Worm (Caenorhabditis elegans) whole organism, early embryonic: ENCODE results near the gene fipr-1.

ENCODE experiments used
- B0310.2 ChIP-seq: sonication (generic microtip); optimal IDR thresholded peaks from 2 replicates; lab custom pipeline; 2016; ENCODE audit warnings: mild to moderate bottlenecking, missing genetic modification characterization, missing compliant biosample characterization
- F13C5.2 ChIP-seq: sonication (generic microtip); optimal IDR thresholded peaks from 2 replicates; lab custom pipeline; 2017; ENCODE audit warnings: mild to moderate bottlenecking, missing genetic modification characterization, inconsistent platforms, missing compliant biosample characterization
- aly-1 ChIP-seq: sonication (generic microtip); optimal IDR thresholded peaks from 2 replicates; lab custom pipeline; 2016; ENCODE audit warnings: missing genetic modification characterization, missing compliant biosample characterization
- ama-1 ChIP-seq: fragments of 150-350 bp; optimal IDR thresholded peaks from 2 replicates; lab custom pipeline; 2014
- ceh-13 ChIP-seq: fragments of 200-800 bp; sonication (Bioruptor generic); optimal IDR thresholded peaks from 2 replicates; lab custom pipeline; 2018; ENCODE audit warnings: mild to moderate bottlenecking, missing genetic modification characterization, missing compliant biosample characterization
- ceh-36 ChIP-seq: sonication (generic microtip); optimal IDR thresholded peaks from 2 replicates; lab custom pipeline; 2016; ENCODE audit warnings: missing genetic modification characterization, inconsistent platforms, missing compliant biosample characterization
- ets-7 ChIP-seq: sonication (generic microtip); optimal IDR thresholded peaks from 2 replicates; lab custom pipeline; 2016; ENCODE audit warnings: missing genotype, missing genetic modification characterization, missing compliant biosample characterization
- flt-1 ChIP-seq: fragments of 200-800 bp; sonication (Bioruptor generic); IDR thresholded peaks from 2 replicates; pipeline ENCODE4 v1.3.6; 2022; ENCODE audit warnings: missing genetic modification characterization, missing compliant biosample characterization
- hmbx-1 ChIP-seq: sonication (generic microtip); optimal IDR thresholded peaks from 2 replicates; lab custom pipeline; 2016; ENCODE audit warnings: mild to moderate bottlenecking, missing genetic modification characterization, missing compliant biosample characterization
- hmg-4 ChIP-seq: fragments of 200-800 bp; sonication (Bioruptor generic); optimal IDR thresholded peaks from 2 replicates; lab custom pipeline; 2018; ENCODE audit warnings: mild to moderate bottlenecking, missing genetic modification characterization, missing compliant biosample characterization
- hnd-1 ChIP-seq: sonication (generic microtip); optimal IDR thresholded peaks from 2 replicates; lab custom pipeline; 2016; ENCODE audit warnings: missing genetic modification characterization, missing compliant biosample characterization
- pes-1 ChIP-seq: fragments of 200-800 bp; sonication (Bioruptor generic); IDR thresholded peaks from 2 replicates; pipeline ENCODE4 v1.3.6; 2022; ENCODE audit warnings: missing genetic modification reagents, missing genetic modification characterization, missing compliant biosample characterization
- scrt-1 ChIP-seq: fragments of 200-800 bp; sonication (Bioruptor generic); IDR thresholded peaks from 2 replicates; pipeline ENCODE4 v1.3.6; 2022; ENCODE audit warnings: missing genetic modification characterization, missing compliant biosample characterization
- sea-1 ChIP-seq: fragments of 200-800 bp; sonication (Bioruptor generic); conservative IDR thresholded peaks from 2 replicates; pipeline ENCODE4 v1.3.6; 2022; ENCODE audit warnings: missing genetic modification characterization, missing compliant biosample characterization
- tbx-11 ChIP-seq: fragments of 200-800 bp; sonication (Bioruptor generic); IDR thresholded peaks from 2 replicates; pipeline ENCODE4 v1.3.6; 2022; ENCODE audit warnings: missing genetic modification characterization, missing compliant biosample characterization
- tbx-37 ChIP-seq: fragments of 200-800 bp; sonication (Bioruptor generic); conservative IDR thresholded peaks from 2 replicates; pipeline ENCODE4 v1.3.6; 2022; ENCODE audit warnings: missing genetic modification reagents, missing genetic modification characterization, missing compliant biosample characterization
- tra-4 ChIP-seq: sonication (generic microtip); optimal IDR thresholded peaks from 2 replicates; lab custom pipeline; 2017; ENCODE audit warnings: missing genetic modification characterization, missing compliant biosample characterization

Gene fipr-1

ce11 chrV:12361644-12362043 lies at the start of gene fipr-1:
fipr-1 (minus strand) TSS chrV:12361744.
- TF ChIP-seq F13C5.2 (tag; lab: Kevin White, UChicago) = no peak
- TF ChIP-seq hmbx-1 = no peak
- no peak for TF ChIP-seq B0310.2
- no peak for TF ChIP-seq ceh-13 (GFP tag; lab: Kevin White, UChicago)

ce11 chrV:12410416-12411001 lies 49.0 kb upstream of the fipr-1 start, which contains the start of gene hrg-2:
hrg-2 (minus strand) TSS chrV:12410513.
- TF ChIP-seq scrt-1 (no peak), B0310.2 (no peak), tbx-37 (GFP tag; lab: Robert Waterston, UW) (no peak), aly-1 (tag; lab: Kevin White, UChicago) (no peak), hmg-4 (no peak), tbx-11 (GFP tag; lab: Robert Waterston, UW) (no peak), F13C5.2 (tag; lab: Kevin White, UChicago) (no peak), pes-1 (GFP tag; lab: Robert Waterston, UW) (no peak), tra-4 (no peak), ceh-13 (GFP tag; lab: Kevin White, UChicago) (no peak), ets-7 (no peak), hmbx-1 (no peak), ama-1 (lab: Kevin White, UChicago) (no peak), sea-1 (GFP tag; lab: Robert Waterston, UW) (no peak), ceh-36 (no peak), hnd-1 (tag; lab: Kevin White, UChicago) (no peak), flt-1 (no peak)

ce11 chrV:12408996-12409395 lies 47.5 kb upstream of the fipr-1 start:
- TF ChIP-seq ets-7 (no peak), F13C5.2 (tag; lab: Kevin White, UChicago) (no peak), sea-1 (GFP tag; lab: Robert Waterston, UW) (no peak), B0310.2 (no peak), tra-4 (no peak), ceh-36 (no peak), hnd-1 (tag; lab: Kevin White, UChicago) (no peak), hmbx-1 (no peak), scrt-1 (no peak), ama-1 (lab: Kevin White, UChicago) (no peak), tbx-37 (GFP tag; lab: Robert Waterston, UW) (no peak), aly-1 (tag; lab: Kevin White, UChicago) (no peak), flt-1 (no peak), hmg-4 (no peak), ceh-13 (GFP tag; lab: Kevin White, UChicago) (no peak), pes-1 (GFP tag; lab: Robert Waterston, UW) (no peak)

- TF ChIP-seq ceh-13 (GFP tag; lab: Kevin White, UChicago) (no peak), ceh-36 (no peak), hmbx-1 (no peak), F13C5.2 (tag; lab: Kevin White, UChicago) (no peak)
Observed at ce11 chrV:12408525-12408924, 47.0 kb upstream of the fipr-1 start, which contains the start of gene cdr-4. cdr-4 (minus strand) TSS chrV:12408625.

- TF ChIP-seq F13C5.2 (tag; lab: Kevin White, UChicago) (no peak), tra-4 (no peak), ets-7 (no peak), tbx-37 (GFP tag; lab: Robert Waterston, UW) (no peak), sea-1 (GFP tag; lab: Robert Waterston, UW) (no peak), aly-1 (tag; lab: Kevin White, UChicago) (no peak), pes-1 (GFP tag; lab: Robert Waterston, UW) (no peak)
Observed at ce11 chrV:12406514-12406913, 45.0 kb upstream of the fipr-1 start.

- TF ChIP-seq ets-7 = no peak
- no peak for TF ChIP-seq scrt-1
- no peak for TF ChIP-seq ama-1 (lab: Kevin White, UChicago)
- TF ChIP-seq tra-4 = no peak
- no peak for TF ChIP-seq hnd-1 (tag; lab: Kevin White, UChicago)
- TF ChIP-seq tbx-37 (GFP tag; lab: Robert Waterston, UW) = no peak
- TF ChIP-seq ceh-36 = no peak
- no peak for TF ChIP-seq ceh-13 (GFP tag; lab: Kevin White, UChicago)
- TF ChIP-seq hmbx-1 = no peak
Observed at ce11 chrV:12405929-12406328, 44.4 kb upstream of the fipr-1 start, which contains the start of gene K01D12.10. K01D12.10 (plus strand) TSS chrV:12406229.

ce11 chrV:12404544-12404943 lies 43.0 kb upstream of the fipr-1 start, which contains the start of gene K01D12.9:
K01D12.9 (minus strand) TSS chrV:12404644.
- TF ChIP-seq hnd-1 (tag; lab: Kevin White, UChicago) (no peak), ama-1 (lab: Kevin White, UChicago) (no peak), scrt-1 (no peak), aly-1 (tag; lab: Kevin White, UChicago) (no peak), pes-1 (GFP tag; lab: Robert Waterston, UW) (no peak), tbx-37 (GFP tag; lab: Robert Waterston, UW) (no peak), ceh-36 (no peak), sea-1 (GFP tag; lab: Robert Waterston, UW) (no peak)

- TF ChIP-seq tbx-37 (GFP tag; lab: Robert Waterston, UW) (no peak), pes-1 (GFP tag; lab: Robert Waterston, UW) (no peak), ceh-36 (no peak), ceh-13 (GFP tag; lab: Kevin White, UChicago) (no peak), scrt-1 (no peak), F13C5.2 (tag; lab: Kevin White, UChicago) (no peak), tbx-11 (GFP tag; lab: Robert Waterston, UW) (no peak), hmg-4 (no peak), hnd-1 (tag; lab: Kevin White, UChicago) (no peak), B0310.2 (no peak), flt-1 (no peak), ama-1 (lab: Kevin White, UChicago) (no peak), aly-1 (tag; lab: Kevin White, UChicago) (no peak), tra-4 (no peak), sea-1 (GFP tag; lab: Robert Waterston, UW) (no peak), ets-7 (no peak), hmbx-1 (no peak)
Observed at ce11 chrV:12402355-12402754, 40.8 kb upstream of the fipr-1 start, which contains the start of gene K01D12.8. K01D12.8 (plus strand) TSS chrV:12402655.
